Fruit fly (Drosophila melanogaster) whole organism, embryonic: ENCODE data around the gene dnc.

Experiments used
- Adf1 ChIP-seq: fragments of 200-800 bp; sonication (Bioruptor generic); IDR thresholded peaks from 2 replicates; pipeline ENCODE4 v1.3.6; 2022; ENCODE audit warnings: missing biosample characterization, missing genetic modification characterization
- Atf6 ChIP-seq: fragments of 200-800 bp; sonication (Bioruptor generic); IDR thresholded peaks from 2 replicates; pipeline ENCODE4 v1.3.6; 2022; ENCODE audit warnings: missing biosample characterization, missing genetic modification characterization
- BEAF-32 ChIP-seq: fragments of 200-800 bp; sonication (Bioruptor generic); optimal IDR thresholded peaks from 3 replicates; lab custom pipeline; 2017; ENCODE audit warnings: missing biosample characterization, missing genetic modification characterization, mild to moderate bottlenecking, moderate library complexity, missing genetic modification reagents
- Bteb2 ChIP-seq: fragments of 200-800 bp; sonication (Bioruptor generic); optimal IDR thresholded peaks from 2 replicates; lab custom pipeline; 2016; ENCODE audit warnings: missing biosample characterization, missing genetic modification characterization
- CG10959 ChIP-seq: fragments of 200-800 bp; sonication (Bioruptor generic); IDR thresholded peaks from 2 replicates; pipeline ENCODE4 v1.3.6; 2022; ENCODE audit warnings: missing biosample characterization, missing genetic modification characterization
- CG11093 ChIP-seq: fragments of 200-800 bp; sonication (Bioruptor generic); IDR thresholded peaks from 3 replicates; pipeline ENCODE4 v1.3.6; 2022; ENCODE audit warnings: missing biosample characterization, missing genetic modification characterization
- CG15269 ChIP-seq: fragments of 200-800 bp; sonication (Bioruptor generic); optimal IDR thresholded peaks from 2 replicates; lab custom pipeline; 2018; ENCODE audit warnings: missing biosample characterization, mild to moderate bottlenecking, missing genetic modification characterization, moderate library complexity
- CG15479 ChIP-seq: fragments of 200-800 bp; sonication (Bioruptor generic); optimal IDR thresholded peaks from 3 replicates; lab custom pipeline; 2019; ENCODE audit warnings: missing biosample characterization, mild to moderate bottlenecking, missing genetic modification characterization, moderate library complexity
- CG15696 ChIP-seq: fragments of 200-800 bp; sonication (Bioruptor generic); optimal IDR thresholded peaks from 2 replicates; lab custom pipeline; 2019; ENCODE audit warnings: missing biosample characterization, mild to moderate bottlenecking, missing genetic modification characterization, moderate library complexity
- CG18011 ChIP-seq: fragments of 200-800 bp; sonication (Bioruptor generic); optimal IDR thresholded peaks from 2 replicates; lab custom pipeline; 2017; ENCODE audit warnings: missing biosample characterization, missing genetic modification characterization, mild to moderate bottlenecking, moderate library complexity, missing genotype
- CG18262 ChIP-seq: fragments of 200-800 bp; optimal IDR thresholded peaks from 3 replicates; lab custom pipeline; 2019; ENCODE audit warnings: missing biosample characterization, mild to moderate bottlenecking, missing genetic modification characterization, moderate library complexity
- CG2116 ChIP-seq: fragments of 200-800 bp; sonication (Bioruptor generic); optimal IDR thresholded peaks from 3 replicates; lab custom pipeline; 2018; ENCODE audit warnings: missing biosample characterization, mild to moderate bottlenecking, missing genetic modification characterization
- CG30020 ChIP-seq: fragments of 200-800 bp; optimal IDR thresholded peaks from 2 replicates; lab custom pipeline; 2019; ENCODE audit warnings: missing biosample characterization, mild to moderate bottlenecking, missing genetic modification characterization, moderate library complexity
- CG31365 ChIP-seq: fragments of 200-800 bp; sonication (Bioruptor generic); optimal IDR thresholded peaks from 2 replicates; lab custom pipeline; 2018; ENCODE audit warnings: missing biosample characterization, mild to moderate bottlenecking, missing genetic modification characterization
- CG33213 ChIP-seq: fragments of 200-800 bp; sonication (Bioruptor generic); optimal IDR thresholded peaks from 3 replicates; lab custom pipeline; 2016; ENCODE audit warnings: missing biosample characterization, missing genetic modification characterization
- CG3407 ChIP-seq: fragments of 200-800 bp; sonication (Bioruptor generic); optimal IDR thresholded peaks from 2 replicates; lab custom pipeline; 2018; ENCODE audit warnings: missing biosample characterization, mild to moderate bottlenecking, missing genetic modification characterization
- CG5953 ChIP-seq: fragments of 200-800 bp; sonication (Bioruptor generic); IDR thresholded peaks from 2 replicates; pipeline ENCODE4 v1.3.6; 2022; ENCODE audit warnings: missing biosample characterization, missing genetic modification characterization
- CG6175 ChIP-seq: fragments of 200-800 bp; sonication (Bioruptor generic); IDR thresholded peaks from 3 replicates; pipeline ENCODE4 v1.3.6; 2022; ENCODE audit warnings: missing biosample characterization, missing genetic modification characterization
- CG8290 ChIP-seq, 3 experiments: fragments of 200-800 bp; sonication (Bioruptor generic); optimal IDR thresholded peaks; 2 replicates each; lab custom pipeline; 2016 to 2019; ENCODE audit warnings: missing biosample characterization in 3 of 3, missing genetic modification characterization in 3 of 3, mild to moderate bottlenecking in 2 of 3, moderate library complexity in 1 of 3
- CHES-1-like ChIP-seq: fragments of 200-800 bp; sonication (Bioruptor generic); optimal IDR thresholded peaks from 2 replicates; lab custom pipeline; 2016; ENCODE audit warnings: missing biosample characterization, missing genetic modification characterization
- CrebB ChIP-seq: fragments of 200-800 bp; sonication (Bioruptor generic); optimal IDR thresholded peaks from 3 replicates; lab custom pipeline; 2018; ENCODE audit warnings: missing biosample characterization, mild to moderate bottlenecking, missing genetic modification characterization
- D ChIP-seq, 2 experiments: fragments of 200-800 bp in 1 of 2; fragments of >200 bp in 1 of 2; sonication (Bioruptor generic) in 1 of 2; optimal IDR thresholded peaks; 2 replicates in 1 of 2; 3 replicates in 1 of 2; lab custom pipeline; 2017; ENCODE audit warnings: mild to moderate bottlenecking in 1 of 2, missing biosample characterization in 1 of 2, missing genetic modification characterization in 1 of 2, missing genetic modification reagents in 1 of 2
- Dbx ChIP-seq: fragments of 200-800 bp; sonication (Bioruptor generic); IDR thresholded peaks from 3 replicates; pipeline ENCODE4 v1.3.6; 2022; ENCODE audit warnings: missing biosample characterization, missing genetic modification characterization
- Dip2 ChIP-seq: fragments of 200-800 bp; sonication (Bioruptor generic); IDR thresholded peaks from 2 replicates; pipeline ENCODE4 v1.3.6; 2022; ENCODE audit warnings: missing biosample characterization, missing genetic modification characterization
- Hand ChIP-seq: fragments of 200-800 bp; sonication (Bioruptor generic); optimal IDR thresholded peaks from 2 replicates; lab custom pipeline; 2017; ENCODE audit warnings: mild to moderate bottlenecking, missing biosample characterization, missing genetic modification reagents, missing genetic modification characterization
- HmgZ ChIP-seq: fragments of 200-800 bp; sonication (Bioruptor generic); optimal IDR thresholded peaks from 2 replicates; lab custom pipeline; 2018; ENCODE audit warnings: missing biosample characterization, mild to moderate bottlenecking, missing genetic modification characterization
- Lhr ChIP-seq: fragments of 200-800 bp; sonication (Bioruptor generic); optimal IDR thresholded peaks from 3 replicates; lab custom pipeline; 2017; ENCODE audit warnings: mild to moderate bottlenecking, missing biosample characterization, missing genetic modification reagents, missing genetic modification characterization
- MTF-1 ChIP-seq: fragments of 200-800 bp; sonication (Bioruptor generic); optimal IDR thresholded peaks from 2 replicates; lab custom pipeline; 2018; ENCODE audit warnings: missing biosample characterization, mild to moderate bottlenecking, missing genetic modification characterization, borderline replicate concordance
- Six4 ChIP-seq: fragments of 200-800 bp; sonication (Bioruptor generic); optimal IDR thresholded peaks from 2 replicates; lab custom pipeline; 2016; ENCODE audit warnings: missing biosample characterization, missing genetic modification characterization
- Sox102F ChIP-seq: fragments of 200-800 bp; sonication (Bioruptor generic); optimal IDR thresholded peaks from 2 replicates; lab custom pipeline; 2018; ENCODE audit warnings: missing biosample characterization, mild to moderate bottlenecking, missing genetic modification characterization, moderate library complexity
- TFAM ChIP-seq: fragments of 200-800 bp; sonication (Bioruptor generic); optimal IDR thresholded peaks from 2 replicates; lab custom pipeline; 2017; ENCODE audit warnings: missing biosample characterization, missing genetic modification characterization, inconsistent platforms
- ase ChIP-seq: fragments of 200-800 bp; sonication (Bioruptor generic); IDR thresholded peaks from 3 replicates; pipeline ENCODE4 v1.3.6; 2022; ENCODE audit warnings: missing biosample characterization, missing genetic modification characterization
- btn ChIP-seq: fragments of 200-800 bp; sonication (Bioruptor generic); optimal IDR thresholded peaks from 2 replicates; lab custom pipeline; 2016; ENCODE audit warnings: missing biosample characterization, missing genetic modification characterization
- crc ChIP-seq: fragments of 200-800 bp; sonication (Bioruptor generic); optimal IDR thresholded peaks from 2 replicates; lab custom pipeline; 2016; ENCODE audit warnings: missing biosample characterization, missing genetic modification characterization
- dm ChIP-seq: fragments of 200-800 bp; sonication (Bioruptor generic); optimal IDR thresholded peaks from 3 replicates; lab custom pipeline; 2016; ENCODE audit warnings: missing biosample characterization, missing genetic modification characterization
- gce ChIP-seq: fragments of 200-800 bp; sonication (Bioruptor generic); IDR thresholded peaks from 3 replicates; pipeline ENCODE4 v1.3.6; 2022; ENCODE audit warnings: missing biosample characterization, missing genetic modification characterization
- gsb ChIP-seq: fragments of 200-800 bp; sonication (Bioruptor generic); IDR thresholded peaks from 2 replicates; pipeline ENCODE4 v1.3.6; 2022; ENCODE audit warnings: missing biosample characterization, missing genetic modification characterization
- hb ChIP-seq: fragments of 200-800 bp; sonication (Bioruptor generic); IDR thresholded peaks from 3 replicates; pipeline ENCODE4 v1.3.6; 2022; ENCODE audit warnings: missing biosample characterization, missing genetic modification characterization; ENCODE audit not compliant: partially characterized antibody
- inv ChIP-seq: fragments of 200-800 bp; sonication (Bioruptor generic); IDR thresholded peaks from 2 replicates; pipeline ENCODE4 v1.3.6; 2022; ENCODE audit warnings: missing biosample characterization, missing genetic modification characterization; ENCODE audit not compliant: partially characterized antibody
- kah ChIP-seq: fragments of 200-800 bp; sonication (Bioruptor generic); optimal IDR thresholded peaks from 2 replicates; lab custom pipeline; 2018; ENCODE audit warnings: missing biosample characterization, mild to moderate bottlenecking, missing genetic modification characterization
- mam ChIP-seq: fragments of 200-800 bp; sonication (Bioruptor generic); optimal IDR thresholded peaks from 3 replicates; lab custom pipeline; 2016; ENCODE audit warnings: missing biosample characterization, missing genetic modification characterization
- nau ChIP-seq: fragments of 200-800 bp; sonication (Bioruptor generic); optimal IDR thresholded peaks from 3 replicates; lab custom pipeline; 2017; ENCODE audit warnings: missing biosample characterization, mild to moderate bottlenecking, missing genetic modification characterization, missing genetic modification reagents
- nom ChIP-seq: fragments of 200-800 bp; sonication (Bioruptor generic); optimal IDR thresholded peaks from 2 replicates; lab custom pipeline; 2017; ENCODE audit warnings: missing biosample characterization, missing genetic modification characterization, mild to moderate bottlenecking, moderate library complexity, missing genetic modification reagents
- pan ChIP-seq, 4 experiments: fragments of >200 bp in 3 of 4; fragments of 200-800 bp in 1 of 4; sonication (Bioruptor generic) in 1 of 4; optimal IDR thresholded peaks in 3 of 4; IDR thresholded peaks in 1 of 4; 2 replicates each; pipeline versions ENCODE4 v1.3.6 to Lab custom; 2017 to 2022; ENCODE audit warnings: missing biosample characterization in 2 of 4, missing genetic modification characterization in 2 of 4, mixed read lengths in 1 of 4
- pum ChIP-seq: fragments of 200-800 bp; sonication (Bioruptor generic); optimal IDR thresholded peaks from 2 replicates; lab custom pipeline; 2016; ENCODE audit warnings: missing biosample characterization, missing genetic modification characterization
- sisA ChIP-seq: fragments of 200-800 bp; sonication (Bioruptor generic); IDR thresholded peaks from 2 replicates; pipeline ENCODE4 v1.3.6; 2022; ENCODE audit warnings: missing biosample characterization, missing genetic modification characterization
- vvl ChIP-seq: fragments of 200-800 bp; sonication (Bioruptor generic); IDR thresholded peaks from 2 replicates; pipeline ENCODE4 v1.3.6; 2022; ENCODE audit warnings: missing biosample characterization, missing genetic modification characterization
- wdn ChIP-seq: fragments of 200-800 bp; sonication (Bioruptor generic); IDR thresholded peaks from 2 replicates; pipeline ENCODE4 v1.3.6; 2022; ENCODE audit warnings: missing biosample characterization, missing genetic modification characterization

Gene dnc

DNA sequence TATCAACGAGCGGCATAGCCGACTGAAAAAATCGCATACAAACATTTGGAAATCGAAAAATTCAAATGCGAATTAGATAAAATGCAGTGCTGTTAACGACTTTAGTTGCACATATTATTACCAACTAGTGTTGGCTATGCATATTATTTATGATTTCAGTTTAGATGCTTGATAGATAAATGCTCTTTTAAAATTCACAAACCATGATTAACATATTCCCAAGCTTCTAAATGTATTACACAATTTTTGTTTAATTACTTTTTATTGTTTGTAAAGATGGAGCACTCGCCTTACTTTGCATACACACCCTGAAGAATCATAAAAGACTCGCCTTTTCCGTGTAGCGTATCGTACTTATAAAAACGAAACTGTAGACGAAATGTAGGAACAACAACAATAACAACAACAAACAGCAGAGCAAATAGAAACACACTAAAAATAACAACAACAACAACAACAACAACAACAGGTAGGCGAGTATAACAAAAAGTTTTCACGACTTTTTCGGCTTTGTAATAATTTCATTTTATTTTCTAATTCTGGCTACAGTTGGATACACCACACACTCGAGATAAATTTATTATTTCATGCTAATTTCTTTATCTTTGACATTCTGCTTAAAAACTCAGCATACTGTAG, 184.3 kb downstream of the dnc start (continued):
- TF ChIP-seq CG10959 (GFP tag; lab: Robert Waterston, UW) = no peak
- TF ChIP-seq pum = peak; percentile 40
- peak; percentile 20 for TF ChIP-seq HmgZ (tag; lab: Kevin White, UChicago)
- TF ChIP-seq sisA = peak; percentile 52; the same call in 1 of the 2 replicates
- TF ChIP-seq Hand (GFP tag; lab: Kevin White, UChicago) = peak; percentile 34
- peak; percentile 71 for TF ChIP-seq CG18262 (tag; lab: Kevin White, UChicago)
- peak; percentile 25 for TF ChIP-seq CG15696 (tag; lab: Kevin White, UChicago)
- peak; percentile 20 for TF ChIP-seq CG18011 (GFP tag; lab: Kevin White, UChicago)
- peak; percentile 78 for TF ChIP-seq Bteb2 (GFP tag; lab: Kevin White, UChicago)
- no peak for TF ChIP-seq CG11093 (GFP tag; lab: Robert Waterston, UW)
- no peak for TF ChIP-seq CG6175 (GFP tag; lab: Robert Waterston, UW)
- TF ChIP-seq D (optimal IDR thresholded peaks at IDR 0.05; lab: Kevin White, UChicago) = no peak
- TF ChIP-seq D (GFP tag; optimal IDR thresholded peaks at IDR 0.05; lab: Kevin White, UChicago) = peak; percentile 58
- TF ChIP-seq gce (GFP tag; lab: Robert Waterston, UW) = no peak
- no peak for TF ChIP-seq pan (optimal IDR thresholded peaks at IDR 0.05; lab: Kevin White, UChicago)
- TF ChIP-seq pan (GFP tag; optimal IDR thresholded peaks at IDR 0.05 in 1 of 2, IDR thresholded peaks at IDR 0.05 in 1 of 2) = peak in 1 of 2 experiments; percentile 28
- TF ChIP-seq CrebB (tag; lab: Kevin White, UChicago) = no peak
- no peak for TF ChIP-seq Lhr (GFP tag; lab: Kevin White, UChicago)
- peak; percentile 74; the same call in 1 of the 2 replicates for TF ChIP-seq Atf6 (GFP tag; lab: Robert Waterston, UW)
- TF ChIP-seq CG30020 = no peak
- TF ChIP-seq Six4 (GFP tag; lab: Kevin White, UChicago) = peak; percentile 38
- TF ChIP-seq kah = peak; percentile 3
- TF ChIP-seq MTF-1 (GFP tag; lab: Kevin White, UChicago) = no peak
- peak; percentile 16 for TF ChIP-seq CG2116 (GFP tag; lab: Kevin White, UChicago)
- peak; percentile 68 for TF ChIP-seq Sox102F (GFP tag; lab: Kevin White, UChicago)
- no peak for TF ChIP-seq CG31365 (tag; lab: Kevin White, UChicago)
- TF ChIP-seq nom (GFP tag; lab: Kevin White, UChicago) = no peak
- TF ChIP-seq TFAM (GFP tag; lab: Kevin White, UChicago) = no peak
- no peak for TF ChIP-seq CG5953 (GFP tag; lab: Robert Waterston, UW)
- TF ChIP-seq dm (GFP tag; lab: Kevin White, UChicago) = peak; percentile 90
- TF ChIP-seq CG3407 = peak; percentile 26
- peak; percentile 50 for TF ChIP-seq nau (GFP tag; lab: Kevin White, UChicago)
- peak; percentile 61; the same call in 1 of the 3 replicates for TF ChIP-seq Dbx (GFP tag; lab: Robert Waterston, UW)
- TF ChIP-seq mam (GFP tag; lab: Kevin White, UChicago) = peak; percentile 80
- TF ChIP-seq CG8290 (GFP tag; optimal IDR thresholded peaks at IDR 0.05; lab: Kevin White, UChicago) = no peak
- TF ChIP-seq CG8290 (tag; optimal IDR thresholded peaks at IDR 0.05; lab: Kevin White, UChicago) = peak in 1 of 2 experiments; percentile 54
- no peak for TF ChIP-seq inv (GFP tag; lab: Robert Waterston, UW)
- TF ChIP-seq Dip2 (GFP tag; lab: Robert Waterston, UW) = no peak
- no peak for TF ChIP-seq ase (GFP tag; lab: Robert Waterston, UW)
- peak; percentile 77 for TF ChIP-seq CG15269
- TF ChIP-seq hb (GFP tag; lab: Robert Waterston, UW) = no peak
- no peak for TF ChIP-seq Adf1 (GFP tag; lab: Robert Waterston, UW)
- TF ChIP-seq CG33213 (GFP tag; lab: Kevin White, UChicago) = no peak
- no peak for TF ChIP-seq CG15479
- no peak for TF ChIP-seq btn (GFP tag; lab: Kevin White, UChicago)
- TF ChIP-seq vvl (GFP tag; lab: Robert Waterston, UW) = peak; percentile 18; the same call in 1 of the 2 replicates
- TF ChIP-seq gsb (GFP tag; lab: Robert Waterston, UW) = 0 out of 2 replicates have a peak, but pooled peaks have one; percentile 16
- TF ChIP-seq crc (GFP tag; lab: Kevin White, UChicago) = peak; percentile 38
- peak; percentile 56 for TF ChIP-seq CHES-1-like
- TF ChIP-seq wdn (GFP tag; lab: Robert Waterston, UW) = peak; percentile 57
- no peak for TF ChIP-seq BEAF-32 (GFP tag; lab: Kevin White, UChicago)
